Fruit fly (Drosophila melanogaster) whole organism, embryonic: ENCODE results near the gene CG14341.

Experiments used
- ATbp ChIP-seq: fragments of 200-800 bp; sonication (Bioruptor generic); optimal IDR thresholded peaks from 2 replicates; lab custom pipeline; 2017; ENCODE audit warnings: missing biosample characterization, mild to moderate bottlenecking, missing genetic modification characterization, missing genetic modification reagents
- CG11696 ChIP-seq: fragments of 200-800 bp; sonication (Bioruptor generic); IDR thresholded peaks from 2 replicates; pipeline ENCODE4 v1.3.6; 2022; ENCODE audit warnings: missing biosample characterization, missing genetic modification characterization
- CG12942 ChIP-seq: fragments of 200-800 bp; sonication (Bioruptor generic); optimal IDR thresholded peaks from 3 replicates; lab custom pipeline; 2016; ENCODE audit warnings: missing biosample characterization, missing genetic modification characterization
- CG13894 ChIP-seq: fragments of 200-800 bp; sonication (Bioruptor generic); optimal IDR thresholded peaks from 3 replicates; lab custom pipeline; 2018; ENCODE audit warnings: missing biosample characterization, mild to moderate bottlenecking, missing genetic modification characterization, moderate library complexity
- CG16813 ChIP-seq: fragments of 200-800 bp; sonication (Bioruptor generic); IDR thresholded peaks from 3 replicates; pipeline ENCODE4 v1.3.6; 2022; ENCODE audit warnings: missing biosample characterization, missing genetic modification characterization; ENCODE audit not compliant: partially characterized antibody
- CG18011 ChIP-seq: fragments of 200-800 bp; sonication (Bioruptor generic); optimal IDR thresholded peaks from 2 replicates; lab custom pipeline; 2017; ENCODE audit warnings: missing biosample characterization, missing genetic modification characterization, mild to moderate bottlenecking, moderate library complexity, missing genotype
- CG2712 ChIP-seq: fragments of 200-800 bp; optimal IDR thresholded peaks from 3 replicates; lab custom pipeline; 2019; ENCODE audit warnings: missing biosample characterization, mild to moderate bottlenecking, missing genetic modification characterization, moderate library complexity
- CG30431 ChIP-seq: fragments of 200-800 bp; sonication (Bioruptor generic); optimal IDR thresholded peaks from 2 replicates; lab custom pipeline; 2017; ENCODE audit warnings: missing biosample characterization, missing genetic modification characterization
- CG31388 ChIP-seq: fragments of 200-800 bp; sonication (Bioruptor generic); optimal IDR thresholded peaks from 2 replicates; lab custom pipeline; 2016; ENCODE audit warnings: missing biosample characterization, missing genetic modification characterization
- CG3281 ChIP-seq: fragments of 200-800 bp; sonication (Bioruptor generic); optimal IDR thresholded peaks from 3 replicates; lab custom pipeline; 2017; ENCODE audit warnings: missing biosample characterization, mild to moderate bottlenecking, missing genetic modification characterization
- CG33557 ChIP-seq: fragments of 200-800 bp; sonication (Bioruptor generic); optimal IDR thresholded peaks from 2 replicates; lab custom pipeline; 2019; ENCODE audit warnings: missing biosample characterization, mild to moderate bottlenecking, missing genetic modification characterization, moderate library complexity
- CG4854 ChIP-seq: fragments of 200-800 bp; sonication (Bioruptor generic); optimal IDR thresholded peaks from 2 replicates; lab custom pipeline; 2016; ENCODE audit warnings: missing biosample characterization, missing genetic modification characterization, inconsistent platforms
- CG6791 ChIP-seq: fragments of 200-800 bp; sonication (Bioruptor generic); IDR thresholded peaks from 3 replicates; pipeline ENCODE4 v1.3.6; 2022; ENCODE audit warnings: missing biosample characterization, missing genetic modification characterization; ENCODE audit not compliant: partially characterized antibody
- CG6813 ChIP-seq: fragments of 200-800 bp; sonication (Bioruptor generic); optimal IDR thresholded peaks from 2 replicates; lab custom pipeline; 2017; ENCODE audit warnings: missing biosample characterization, missing genetic modification characterization, mild to moderate bottlenecking, moderate library complexity, missing genetic modification reagents
- CG7745 ChIP-seq: fragments of 200-800 bp; sonication (Bioruptor generic); optimal IDR thresholded peaks from 2 replicates; lab custom pipeline; 2018; ENCODE audit warnings: missing biosample characterization, mild to moderate bottlenecking, missing genetic modification characterization, moderate library complexity
- Dbx ChIP-seq: fragments of 200-800 bp; sonication (Bioruptor generic); IDR thresholded peaks from 3 replicates; pipeline ENCODE4 v1.3.6; 2022; ENCODE audit warnings: missing biosample characterization, missing genetic modification characterization
- Drgx ChIP-seq: fragments of 200-800 bp; sonication (Bioruptor generic); IDR thresholded peaks from 2 replicates; pipeline ENCODE4 v1.3.6; 2022; ENCODE audit warnings: missing biosample characterization, missing genetic modification characterization
- ERR ChIP-seq: fragments of 200-800 bp; sonication (Bioruptor generic); optimal IDR thresholded peaks from 2 replicates; lab custom pipeline; 2016; ENCODE audit warnings: missing biosample characterization, missing genetic modification characterization
- Elba2 ChIP-seq: fragments of 200-800 bp; sonication (Bioruptor generic); optimal IDR thresholded peaks from 3 replicates; lab custom pipeline; 2016; ENCODE audit warnings: missing biosample characterization, missing genetic modification characterization
- Ets97D ChIP-seq: fragments of 200-800 bp; sonication (Bioruptor generic); optimal IDR thresholded peaks from 3 replicates; lab custom pipeline; 2016; ENCODE audit warnings: missing biosample characterization, missing genetic modification characterization
- Fer2 ChIP-seq: fragments of 200-800 bp; sonication (Bioruptor generic); optimal IDR thresholded peaks from 2 replicates; lab custom pipeline; 2018; ENCODE audit warnings: missing biosample characterization, mild to moderate bottlenecking, missing genetic modification characterization, moderate library complexity
- HLH4C ChIP-seq: fragments of 200-800 bp; sonication (Bioruptor generic); IDR thresholded peaks from 3 replicates; pipeline ENCODE4 v1.3.6; 2022; ENCODE audit warnings: missing biosample characterization, missing genetic modification characterization; ENCODE audit not compliant: partially characterized antibody
- Hand ChIP-seq: fragments of 200-800 bp; sonication (Bioruptor generic); optimal IDR thresholded peaks from 2 replicates; lab custom pipeline; 2017; ENCODE audit warnings: mild to moderate bottlenecking, missing biosample characterization, missing genetic modification reagents, missing genetic modification characterization
- Hr3 ChIP-seq: fragments of 200-800 bp; sonication (Bioruptor generic); optimal IDR thresholded peaks from 3 replicates; lab custom pipeline; 2016; ENCODE audit warnings: missing biosample characterization, missing genetic modification characterization
- MBD-R2 ChIP-seq: fragments of 200-800 bp; sonication (Bioruptor generic); IDR thresholded peaks from 2 replicates; pipeline ENCODE4 v1.3.6; 2022; ENCODE audit warnings: missing biosample characterization, missing genetic modification characterization
- NC2α ChIP-seq: fragments of 200-800 bp; sonication (Bioruptor generic); optimal IDR thresholded peaks from 2 replicates; lab custom pipeline; 2016; ENCODE audit warnings: missing biosample characterization, missing genetic modification characterization
- Scr ChIP-seq: fragments of 200-800 bp; sonication (Bioruptor generic); IDR thresholded peaks from 2 replicates; pipeline ENCODE4 v1.3.6; 2022; ENCODE audit warnings: missing biosample characterization, missing genetic modification characterization; ENCODE audit not compliant: partially characterized antibody
- Ssrp ChIP-seq: fragments of 200-800 bp; sonication (Bioruptor generic); optimal IDR thresholded peaks from 2 replicates; lab custom pipeline; 2018; ENCODE audit warnings: missing biosample characterization, mild to moderate bottlenecking, missing genetic modification characterization, moderate library complexity
- Stat92E ChIP-seq, 3 experiments: fragments of >200 bp in 2 of 3; fragments of 200-800 bp in 1 of 3; sonication (Bioruptor generic) in 1 of 3; optimal IDR thresholded peaks; 2 replicates each; lab custom pipeline; 2017 to 2019; ENCODE audit warnings: missing biosample characterization in 3 of 3, missing genetic modification characterization in 3 of 3, mild to moderate bottlenecking in 1 of 3, moderate library complexity in 1 of 3
- abd-A ChIP-seq: fragments of 200-800 bp; sonication (Bioruptor generic); optimal IDR thresholded peaks from 3 replicates; lab custom pipeline; 2019; ENCODE audit warnings: missing biosample characterization, mild to moderate bottlenecking, missing genetic modification characterization, moderate library complexity
- bowl ChIP-seq: fragments of 200-800 bp; sonication (Bioruptor generic); IDR thresholded peaks from 2 replicates; pipeline ENCODE4 v1.3.6; 2022; ENCODE audit warnings: missing biosample characterization, missing genetic modification characterization
- br ChIP-seq: fragments of >200 bp; optimal IDR thresholded peaks from 2 replicates; lab custom pipeline; 2017
- cato ChIP-seq: fragments of 200-800 bp; sonication (Bioruptor generic); optimal IDR thresholded peaks from 2 replicates; lab custom pipeline; 2016; ENCODE audit warnings: missing biosample characterization, missing genetic modification characterization, borderline replicate concordance
- cwo ChIP-seq: fragments of 200-800 bp; sonication (Bioruptor generic); optimal IDR thresholded peaks from 3 replicates; lab custom pipeline; 2017; ENCODE audit warnings: missing biosample characterization, missing genetic modification characterization, mild to moderate bottlenecking, moderate library complexity, missing genetic modification reagents
- dmrt11E ChIP-seq: fragments of 200-800 bp; sonication (Bioruptor generic); optimal IDR thresholded peaks from 3 replicates; lab custom pipeline; 2018; ENCODE audit warnings: missing biosample characterization, mild to moderate bottlenecking, missing genetic modification characterization, moderate library complexity
- dmrt99B ChIP-seq: fragments of 200-800 bp; sonication (Bioruptor generic); optimal IDR thresholded peaks from 2 replicates; lab custom pipeline; 2018; ENCODE audit warnings: missing biosample characterization, mild to moderate bottlenecking, missing genetic modification characterization, moderate library complexity
- en ChIP-seq: fragments of 200-800 bp; sonication (Bioruptor generic); optimal IDR thresholded peaks from 2 replicates; lab custom pipeline; 2016; ENCODE audit warnings: missing biosample characterization, missing genetic modification characterization
- exex ChIP-seq: fragments of 200-800 bp; sonication (Bioruptor generic); optimal IDR thresholded peaks from 4 replicates; lab custom pipeline; 2018; ENCODE audit warnings: missing biosample characterization, mild to moderate bottlenecking, missing genetic modification characterization, moderate library complexity
- eyg ChIP-seq: fragments of 200-800 bp; sonication (Bioruptor generic); optimal IDR thresholded peaks from 3 replicates; lab custom pipeline; 2016; ENCODE audit warnings: missing biosample characterization, missing genetic modification characterization
- fd96Cb ChIP-seq: fragments of 200-800 bp; sonication (Bioruptor generic); optimal IDR thresholded peaks from 2 replicates; lab custom pipeline; 2018; ENCODE audit warnings: missing biosample characterization, mild to moderate bottlenecking, missing genetic modification characterization, moderate library complexity
- gsb-n ChIP-seq: fragments of 200-800 bp; sonication (Bioruptor generic); optimal IDR thresholded peaks from 3 replicates; lab custom pipeline; 2018; ENCODE audit warnings: missing biosample characterization, mild to moderate bottlenecking, missing genetic modification characterization
- ham ChIP-seq: fragments of 200-800 bp; sonication (Bioruptor generic); IDR thresholded peaks from 2 replicates; pipeline ENCODE4 v1.3.6; 2022; ENCODE audit warnings: missing biosample characterization, missing genetic modification characterization
- kah ChIP-seq: fragments of 200-800 bp; sonication (Bioruptor generic); optimal IDR thresholded peaks from 2 replicates; lab custom pipeline; 2018; ENCODE audit warnings: missing biosample characterization, mild to moderate bottlenecking, missing genetic modification characterization
- klu ChIP-seq: fragments of 200-800 bp; sonication (Bioruptor generic); IDR thresholded peaks from 2 replicates; pipeline ENCODE4 v1.3.6; 2022; ENCODE audit warnings: missing biosample characterization, missing genetic modification characterization
- lilli ChIP-seq: fragments of 200-800 bp; sonication (Bioruptor generic); optimal IDR thresholded peaks from 3 replicates; lab custom pipeline; 2016; ENCODE audit warnings: missing biosample characterization, missing genetic modification characterization
- mirr ChIP-seq: fragments of 200-800 bp; sonication (Bioruptor generic); optimal IDR thresholded peaks from 3 replicates; lab custom pipeline; 2018; ENCODE audit warnings: missing biosample characterization, mild to moderate bottlenecking, missing genetic modification characterization
- nom ChIP-seq: fragments of 200-800 bp; sonication (Bioruptor generic); optimal IDR thresholded peaks from 2 replicates; lab custom pipeline; 2017; ENCODE audit warnings: missing biosample characterization, missing genetic modification characterization, mild to moderate bottlenecking, moderate library complexity, missing genetic modification reagents
- psq ChIP-seq: fragments of 200-800 bp; sonication (Bioruptor generic); optimal IDR thresholded peaks from 2 replicates; lab custom pipeline; 2017; ENCODE audit warnings: missing biosample characterization, missing genetic modification characterization
- run ChIP-seq: fragments of 200-800 bp; sonication (Bioruptor generic); optimal IDR thresholded peaks from 3 replicates; lab custom pipeline; 2018; ENCODE audit warnings: missing biosample characterization, mild to moderate bottlenecking, missing genetic modification characterization
- vvl ChIP-seq: fragments of 200-800 bp; sonication (Bioruptor generic); IDR thresholded peaks from 2 replicates; pipeline ENCODE4 v1.3.6; 2022; ENCODE audit warnings: missing biosample characterization, missing genetic modification characterization
- zf30C ChIP-seq: fragments of 200-800 bp; sonication (Bioruptor generic); optimal IDR thresholded peaks from 3 replicates; lab custom pipeline; 2018; ENCODE audit warnings: missing biosample characterization, mild to moderate bottlenecking, missing genetic modification characterization

The CG14341 gene

DNA sequence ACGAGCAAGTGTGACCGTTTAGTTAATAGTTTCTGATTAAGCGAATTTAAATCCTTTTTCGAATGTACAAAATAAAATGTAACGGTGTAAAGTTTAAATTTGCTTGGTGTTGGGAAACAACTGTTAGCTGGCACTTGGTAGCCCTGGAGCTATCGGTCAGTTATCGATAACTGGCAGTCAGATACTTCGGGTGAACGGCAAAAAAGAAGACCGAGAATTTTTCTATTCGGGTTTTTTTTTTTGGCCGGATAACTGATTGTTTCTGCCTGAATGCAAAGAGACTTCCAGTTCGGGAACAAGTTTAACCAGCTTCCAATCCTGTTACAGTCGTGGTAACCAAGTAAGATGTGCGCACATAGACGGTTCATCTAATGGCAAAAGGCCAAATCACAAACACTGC lies 11.2 kb downstream of the CG14341 start, which contains the start of gene CG4896 (continued):
- no peak for TF ChIP-seq Ssrp
- TF ChIP-seq HLH4C (GFP tag; lab: Robert Waterston, UW) = peak; percentile 66
- no peak for TF ChIP-seq lilli (GFP tag; lab: Kevin White, UChicago)
- TF ChIP-seq CG16813 (GFP tag; lab: Robert Waterston, UW) = peak; percentile 55; the same call in 2 of the 3 replicates
- TF ChIP-seq CG31388 (GFP tag; lab: Kevin White, UChicago) = no peak
- no peak for TF ChIP-seq NC2α (GFP tag; lab: Kevin White, UChicago)
- TF ChIP-seq fd96Cb (tag; lab: Kevin White, UChicago) = no peak
- no peak for TF ChIP-seq CG6813 (GFP tag; lab: Kevin White, UChicago)
- TF ChIP-seq psq (GFP tag; lab: Kevin White, UChicago) = no peak
- no peak for TF ChIP-seq CG4854 (GFP tag; lab: Kevin White, UChicago)
- TF ChIP-seq eyg (GFP tag; lab: Kevin White, UChicago) = no peak
- TF ChIP-seq MBD-R2 = peak; percentile 85
- TF ChIP-seq Drgx (GFP tag; lab: Robert Waterston, UW) = no peak
- no peak for TF ChIP-seq dmrt99B (tag; lab: Kevin White, UChicago)
- no peak for TF ChIP-seq kah (GFP tag; lab: Kevin White, UChicago)
- TF ChIP-seq ATbp = no peak
- no peak for TF ChIP-seq Hand
- TF ChIP-seq CG33557 (GFP tag; lab: Kevin White, UChicago) = no peak
- no peak for TF ChIP-seq cwo (GFP tag; lab: Kevin White, UChicago)
- no peak for TF ChIP-seq bowl (GFP tag; lab: Robert Waterston, UW)
- no peak for TF ChIP-seq CG11696
- TF ChIP-seq Dbx = 0 out of 3 replicates have a peak, but pooled peaks have one; percentile 28
- no peak for TF ChIP-seq Fer2 (tag; lab: Kevin White, UChicago)
- no peak for TF ChIP-seq mirr (GFP tag; lab: Kevin White, UChicago)
- TF ChIP-seq ham = no peak
- TF ChIP-seq en (GFP tag; lab: Kevin White, UChicago) = no peak
- TF ChIP-seq gsb-n (tag; lab: Kevin White, UChicago) = no peak
- no peak for TF ChIP-seq zf30C (GFP tag; lab: Kevin White, UChicago)
- TF ChIP-seq br (lab: Kevin White, UChicago) = no peak
- no peak for TF ChIP-seq Hr3
- no peak for TF ChIP-seq CG30431 (GFP tag; lab: Kevin White, UChicago)
- no peak for TF ChIP-seq CG7745 (tag; lab: Kevin White, UChicago)
- TF ChIP-seq vvl = peak; percentile 63
- no peak for TF ChIP-seq CG18011 (GFP tag; lab: Kevin White, UChicago)
- no peak for TF ChIP-seq cato (GFP tag; lab: Kevin White, UChicago)
- peak; percentile 51 for TF ChIP-seq Ets97D
- no peak for TF ChIP-seq nom
- TF ChIP-seq ERR = no peak
- peak; percentile 64 for TF ChIP-seq Scr (GFP tag; lab: Robert Waterston, UW)
- no peak for TF ChIP-seq Elba2 (GFP tag; lab: Kevin White, UChicago)
- no peak for TF ChIP-seq CG13894 (tag; lab: Kevin White, UChicago)
- TF ChIP-seq klu (GFP tag; lab: Robert Waterston, UW) = no peak
- TF ChIP-seq dmrt11E (tag; lab: Kevin White, UChicago) = no peak
- no peak for TF ChIP-seq CG3281
- no peak for TF ChIP-seq exex (tag; lab: Kevin White, UChicago)
- no peak for TF ChIP-seq CG12942 (GFP tag; lab: Kevin White, UChicago)
- no peak for TF ChIP-seq Stat92E (GFP tag; optimal IDR thresholded peaks at IDR 0.05; lab: Kevin White, UChicago)
- peak; percentile 69 for TF ChIP-seq CG6791 (GFP tag; lab: Robert Waterston, UW)
- no peak for TF ChIP-seq run (tag; lab: Kevin White, UChicago)
- no peak for TF ChIP-seq CG2712 (tag; lab: Kevin White, UChicago)
- TF ChIP-seq abd-A = no peak
